Worm (Caenorhabditis elegans) whole organism, L4 larva: Measurements from ENCODE around the gene cchl-1.

Experiments
- hif-1 ChIP-seq, 2 experiments: sonication (generic microtip); optimal IDR thresholded peaks; 2 replicates each; lab custom pipeline; 2016 to 2017; ENCODE audit warnings: missing compliant biosample characterization in 2 of 2, missing genetic modification characterization in 2 of 2, missing genetic modification reagents in 2 of 2, missing genotype in 2 of 2, mild to moderate bottlenecking in 1 of 2
- lim-7 ChIP-seq: fragments of 200-800 bp; sonication (Bioruptor generic); IDR thresholded peaks from 2 replicates; pipeline ENCODE4 v1.3.6; 2022; ENCODE audit warnings: missing genetic modification characterization, missing compliant biosample characterization
- lsy-2 ChIP-seq, 2 experiments: fragments of 150-350 bp in 1 of 2; sonication (generic microtip) in 1 of 2; optimal IDR thresholded peaks; 2 replicates each; lab custom pipeline; 2014 to 2017; ENCODE audit warnings: missing biosample characterization in 2 of 2, missing genetic modification characterization in 2 of 2

DNA sequence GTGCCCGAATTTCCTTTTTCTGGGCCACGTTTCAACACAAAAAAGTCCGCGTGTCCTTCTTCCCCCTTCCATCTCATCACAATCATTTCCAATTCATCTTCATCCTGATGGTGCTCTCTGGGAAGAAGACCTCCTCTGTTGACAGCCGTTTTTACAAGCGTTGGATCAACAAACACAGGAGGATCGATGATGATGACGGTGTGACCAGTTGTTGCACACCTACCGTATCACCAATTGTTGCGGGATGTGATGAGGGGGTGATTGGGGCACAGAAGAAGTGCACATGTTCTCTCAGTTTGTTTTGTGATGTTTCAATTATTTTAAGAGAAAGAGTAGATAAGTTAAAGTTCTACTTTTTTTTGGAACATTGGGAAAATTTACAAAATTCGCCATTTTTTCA is 39.3 kb upstream of the cchl-1 start:
- no peak for TF ChIP-seq hif-1 (tag; optimal IDR thresholded peaks at IDR 0.05; lab: Kevin White, UChicago)
- TF ChIP-seq lim-7 (GFP tag; lab: Robert Waterston, UW), result no peak
- TF ChIP-seq lsy-2 (tag; optimal IDR thresholded peaks at IDR 0.05; lab: Kevin White, UChicago), result no peak
